Worm (Caenorhabditis elegans) whole organism, L2 larva: ENCODE results near the gene srg-13.
A peak's percentile ranks its signal among the peaks of the same experiment; 100 is the strongest.

Source experiments
- C34F6.9 ChIP-seq: fragments of 150-350 bp; optimal IDR thresholded peaks from 2 replicates; lab custom pipeline; 2014; ENCODE audit warnings: missing biosample characterization, missing genetic modification characterization
- F13H6.1 ChIP-seq: sonication (generic microtip); optimal IDR thresholded peaks from 2 replicates; lab custom pipeline; 2016; ENCODE audit warnings: missing genetic modification characterization, missing compliant biosample characterization
- R02D3.7 ChIP-seq: fragments of 150-350 bp; optimal IDR thresholded peaks from 2 replicates; lab custom pipeline; 2014; ENCODE audit warnings: missing biosample characterization, missing genetic modification characterization
- Y55F3AM.14 ChIP-seq: fragments of 200-800 bp; sonication (Bioruptor generic); optimal IDR thresholded peaks from 2 replicates; lab custom pipeline; 2018; ENCODE audit warnings: mild to moderate bottlenecking, missing genetic modification characterization, missing compliant biosample characterization
- ZK546.5 ChIP-seq: sonication (generic microtip); optimal IDR thresholded peaks from 2 replicates; lab custom pipeline; 2017; ENCODE audit warnings: missing biosample characterization, missing genetic modification characterization
- alr-1 ChIP-seq: fragments of 150-350 bp; optimal IDR thresholded peaks from 2 replicates; lab custom pipeline; 2014; ENCODE audit warnings: missing biosample characterization, missing genetic modification characterization
- aly-2 ChIP-seq: fragments of 150-350 bp; optimal IDR thresholded peaks from 2 replicates; lab custom pipeline; 2014; ENCODE audit warnings: missing biosample characterization, missing genetic modification characterization
- ama-1 ChIP-seq: fragments of 150-350 bp; optimal IDR thresholded peaks from 2 replicates; lab custom pipeline; 2018; ENCODE audit warnings: inconsistent platforms
- blmp-1 ChIP-seq: sonication (generic microtip); optimal IDR thresholded peaks from 2 replicates; lab custom pipeline; 2017; ENCODE audit warnings: missing genetic modification characterization, mild to moderate bottlenecking, missing compliant biosample characterization, antibody characterized with exemption, moderate library complexity; ENCODE audit not compliant: insufficient read depth
- ceh-16 ChIP-seq: fragments of 150-350 bp; optimal IDR thresholded peaks from 2 replicates; lab custom pipeline; 2014; ENCODE audit warnings: missing biosample characterization, missing genetic modification characterization
- ceh-82 ChIP-seq: fragments of 150-350 bp; optimal IDR thresholded peaks from 2 replicates; lab custom pipeline; 2014; ENCODE audit warnings: missing biosample characterization, missing genetic modification characterization
- crh-2 ChIP-seq: sonication (generic microtip); optimal IDR thresholded peaks from 2 replicates; lab custom pipeline; 2017; ENCODE audit warnings: missing biosample characterization, missing genetic modification characterization
- dmd-4 ChIP-seq: sonication (generic microtip); optimal IDR thresholded peaks from 2 replicates; lab custom pipeline; 2017; ENCODE audit warnings: missing biosample characterization, missing genetic modification characterization
- egl-27 ChIP-seq: sonication (generic microtip); optimal IDR thresholded peaks from 3 replicates; lab custom pipeline; 2017; ENCODE audit warnings: missing biosample characterization, missing genetic modification reagents, missing genetic modification characterization
- elt-1 ChIP-seq: fragments of 150-350 bp; optimal IDR thresholded peaks from 2 replicates; lab custom pipeline; 2014; ENCODE audit warnings: missing biosample characterization, missing genetic modification characterization
- elt-3 ChIP-seq: sonication (generic microtip); optimal IDR thresholded peaks from 2 replicates; lab custom pipeline; 2017; ENCODE audit warnings: missing biosample characterization, missing genetic modification characterization
- fos-1 ChIP-seq: fragments of 150-350 bp; optimal IDR thresholded peaks from 2 replicates; lab custom pipeline; 2014; ENCODE audit warnings: missing biosample characterization, missing genetic modification characterization
- gmeb-1 ChIP-seq: fragments of 150-350 bp; optimal IDR thresholded peaks from 2 replicates; lab custom pipeline; 2014; ENCODE audit warnings: missing biosample characterization, missing genetic modification characterization
- lin-11 ChIP-seq: fragments of 150-350 bp; sonication (generic microtip); optimal IDR thresholded peaks from 2 replicates; lab custom pipeline; 2014; ENCODE audit warnings: missing biosample characterization, missing genetic modification characterization, inconsistent platforms, mixed read lengths
- lin-13 ChIP-seq: fragments of 150-350 bp; optimal IDR thresholded peaks from 2 replicates; lab custom pipeline; 2014; ENCODE audit warnings: missing biosample characterization, missing genetic modification reagents, missing genetic modification characterization
- lin-39 ChIP-seq: fragments of 150-350 bp; optimal IDR thresholded peaks from 2 replicates; lab custom pipeline; 2014; ENCODE audit warnings: missing biosample characterization, missing genetic modification reagents, missing genetic modification characterization
- lsy-2 ChIP-seq, 2 experiments: fragments of 150-350 bp in 1 of 2; sonication (generic microtip) in 1 of 2; optimal IDR thresholded peaks; 2 replicates each; lab custom pipeline; 2014 to 2017; ENCODE audit warnings: missing biosample characterization in 2 of 2, missing genetic modification characterization in 2 of 2
- mab-5 ChIP-seq: fragments of 150-350 bp; optimal IDR thresholded peaks from 2 replicates; lab custom pipeline; 2014; ENCODE audit warnings: missing biosample characterization, missing genetic modification characterization
- mbf-1 ChIP-seq: sonication (generic microtip); optimal IDR thresholded peaks from 2 replicates; lab custom pipeline; 2017; ENCODE audit warnings: missing biosample characterization, missing genetic modification characterization
- mdl-1 ChIP-seq, 2 experiments: fragments of 150-350 bp in 1 of 2; sonication (generic microtip) in 1 of 2; optimal IDR thresholded peaks; 2 replicates each; lab custom pipeline; 2017; ENCODE audit warnings: missing biosample characterization in 2 of 2, missing genetic modification characterization in 2 of 2
- nhr-10 ChIP-seq: sonication (generic microtip); optimal IDR thresholded peaks from 2 replicates; lab custom pipeline; 2017; ENCODE audit warnings: missing biosample characterization, missing genetic modification characterization
- nhr-11 ChIP-seq: fragments of 150-350 bp; optimal IDR thresholded peaks from 2 replicates; lab custom pipeline; 2014; ENCODE audit warnings: missing biosample characterization, missing genetic modification characterization
- nhr-12 ChIP-seq: fragments of 150-350 bp; optimal IDR thresholded peaks from 2 replicates; lab custom pipeline; 2014; ENCODE audit warnings: missing biosample characterization, missing genetic modification characterization
- nhr-129 ChIP-seq: fragments of 150-350 bp; optimal IDR thresholded peaks from 2 replicates; lab custom pipeline; 2014; ENCODE audit warnings: missing biosample characterization, missing genetic modification characterization
- nhr-21 ChIP-seq: fragments of 150-350 bp; optimal IDR thresholded peaks from 2 replicates; lab custom pipeline; 2014; ENCODE audit warnings: missing biosample characterization, missing genetic modification characterization
- nhr-23 ChIP-seq: fragments of 150-350 bp; optimal IDR thresholded peaks from 2 replicates; lab custom pipeline; 2014; ENCODE audit warnings: missing biosample characterization, missing genetic modification reagents, missing genetic modification characterization
- nhr-237 ChIP-seq: fragments of 150-350 bp; optimal IDR thresholded peaks from 2 replicates; lab custom pipeline; 2014; ENCODE audit warnings: missing biosample characterization, missing genetic modification characterization
- nhr-25 ChIP-seq: fragments of 150-350 bp; sonication (generic microtip); optimal IDR thresholded peaks from 3 replicates; lab custom pipeline; 2014; ENCODE audit warnings: missing biosample characterization, missing genetic modification characterization
- nhr-6 ChIP-seq: fragments of 150-350 bp; optimal IDR thresholded peaks from 2 replicates; lab custom pipeline; 2014; ENCODE audit warnings: missing biosample characterization, missing genetic modification characterization
- nhr-77 ChIP-seq: fragments of 150-350 bp; optimal IDR thresholded peaks from 2 replicates; lab custom pipeline; 2014; ENCODE audit warnings: missing biosample characterization, missing genetic modification characterization
- peb-1 ChIP-seq: fragments of 150-350 bp; optimal IDR thresholded peaks from 2 replicates; lab custom pipeline; 2014; ENCODE audit warnings: missing biosample characterization, missing genetic modification characterization
- sem-4 ChIP-seq: fragments of 150-350 bp; optimal IDR thresholded peaks from 2 replicates; lab custom pipeline; 2014; ENCODE audit warnings: missing biosample characterization, missing genetic modification reagents, missing genetic modification characterization
- skn-1 ChIP-seq: sonication (generic microtip); optimal IDR thresholded peaks from 2 replicates; lab custom pipeline; 2017; ENCODE audit warnings: missing biosample characterization, missing genetic modification characterization
- sma-3 ChIP-seq: sonication (generic microtip); optimal IDR thresholded peaks from 2 replicates; lab custom pipeline; 2016; ENCODE audit warnings: missing genetic modification reagents, missing genetic modification characterization, missing compliant biosample characterization
- sma-9 ChIP-seq, 2 experiments: fragments of 150-350 bp in 1 of 2; sonication (generic microtip) in 1 of 2; optimal IDR thresholded peaks; 2 replicates each; lab custom pipeline; 2014 to 2016; ENCODE audit warnings: missing genetic modification characterization in 2 of 2, mild to moderate bottlenecking in 1 of 2, missing biosample characterization in 1 of 2, missing compliant biosample characterization in 1 of 2, missing genetic modification reagents in 1 of 2, moderate library complexity in 1 of 2
- snpc-4 ChIP-seq: fragments of 150-350 bp; optimal IDR thresholded peaks from 2 replicates; lab custom pipeline; 2014; ENCODE audit warnings: missing biosample characterization, missing genetic modification characterization
- unc-39 ChIP-seq: fragments of 150-350 bp; optimal IDR thresholded peaks from 2 replicates; lab custom pipeline; 2014; ENCODE audit warnings: missing biosample characterization, missing genetic modification characterization
- unc-55 ChIP-seq: fragments of 150-350 bp; sonication (generic microtip); optimal IDR thresholded peaks from 3 replicates; lab custom pipeline; 2014; ENCODE audit warnings: missing biosample characterization, missing genetic modification reagents, missing genetic modification characterization
- unc-62 ChIP-seq: fragments of 150-350 bp; optimal IDR thresholded peaks from 2 replicates; lab custom pipeline; 2014; ENCODE audit warnings: missing biosample characterization, missing genetic modification reagents, missing genetic modification characterization
- zag-1 ChIP-seq: fragments of 150-350 bp; optimal IDR thresholded peaks from 2 replicates; lab custom pipeline; 2014; ENCODE audit warnings: missing biosample characterization, missing genetic modification characterization
- ztf-1 ChIP-seq: fragments of 200-800 bp; sonication (Bioruptor generic); conservative IDR thresholded peaks from 2 replicates; pipeline ENCODE4 v1.3.6; 2022; ENCODE audit warnings: missing genetic modification characterization, missing compliant biosample characterization
- ztf-11 ChIP-seq: sonication (generic microtip); optimal IDR thresholded peaks from 2 replicates; lab custom pipeline; 2017; ENCODE audit warnings: missing biosample characterization, missing genetic modification characterization
- ztf-4 ChIP-seq: fragments of 150-350 bp; optimal IDR thresholded peaks from 2 replicates; lab custom pipeline; 2014; ENCODE audit warnings: missing biosample characterization, missing genetic modification characterization

Gene srg-13

DNA sequence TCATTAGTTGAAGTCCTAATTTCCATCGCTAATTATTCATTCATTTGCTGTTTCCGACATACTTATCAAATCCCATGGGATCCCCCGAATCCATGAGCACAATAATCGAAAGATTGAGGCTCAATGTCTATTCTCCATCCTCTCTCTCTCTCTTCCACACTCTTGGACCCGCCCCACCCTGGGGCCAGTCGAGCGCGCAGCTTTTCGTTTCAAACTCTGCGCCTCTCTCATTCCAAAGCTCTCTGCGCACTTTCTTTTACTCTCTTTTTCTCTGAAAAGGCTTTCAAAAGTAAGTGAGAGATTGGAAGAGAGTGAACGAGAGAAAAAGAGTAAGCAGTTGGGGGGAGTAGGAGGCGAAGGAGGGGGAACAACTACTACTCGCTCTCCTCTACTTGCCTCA lies 49.7 kb downstream of the srg-13 start, which contains the start of gene acy-1:
acy-1 (plus strand) TSS at position 346 of the 400 bp plus-strand sequence.
- TF ChIP-seq mdl-1 (tag; optimal IDR thresholded peaks at IDR 0.05; lab: Kevin White, UChicago) = peak in 1 of 2 experiments; percentile 34
- no peak for TF ChIP-seq nhr-25 (tag; lab: Kevin White, UChicago)
- TF ChIP-seq nhr-77 = no peak
- TF ChIP-seq ZK546.5 (tag; lab: Kevin White, UChicago) = no peak
- no peak for TF ChIP-seq nhr-12 (tag; lab: Kevin White, UChicago)
- TF ChIP-seq ceh-16 = no peak
- TF ChIP-seq elt-1 = no peak
- peak; percentile 45 for TF ChIP-seq nhr-6 (tag; lab: Kevin White, UChicago)
- TF ChIP-seq F13H6.1 (tag; lab: Kevin White, UChicago) = peak; percentile 89
- peak; percentile 67 for TF ChIP-seq sma-9 (GFP tag; optimal IDR thresholded peaks at IDR 0.05; lab: Kevin White, UChicago)
- TF ChIP-seq sma-9 (tag; optimal IDR thresholded peaks at IDR 0.05; lab: Kevin White, UChicago) = no peak
- no peak for TF ChIP-seq unc-62
- no peak for TF ChIP-seq peb-1 (tag; lab: Kevin White, UChicago)
- no peak for TF ChIP-seq R02D3.7 (tag; lab: Kevin White, UChicago)
- no peak for TF ChIP-seq aly-2
- peak; percentile 47 for TF ChIP-seq egl-27 (tag; lab: Kevin White, UChicago)
- TF ChIP-seq nhr-129 (tag; lab: Kevin White, UChicago) = peak; percentile 84
- TF ChIP-seq ztf-4 (tag; lab: Kevin White, UChicago) = peak; percentile 56
- peak; percentile 81 for TF ChIP-seq sem-4 (tag; lab: Kevin White, UChicago)
- TF ChIP-seq zag-1 (tag; lab: Kevin White, UChicago) = peak; percentile 77
- no peak for TF ChIP-seq alr-1 (tag; lab: Kevin White, UChicago)
- TF ChIP-seq lin-13 (GFP tag; lab: Kevin White, UChicago) = peak; percentile 81
- TF ChIP-seq sma-3 = no peak
- no peak for TF ChIP-seq unc-39 (tag; lab: Kevin White, UChicago)
- peak; percentile 88 for TF ChIP-seq mab-5 (tag; lab: Kevin White, UChicago)
- peak; percentile 67 for TF ChIP-seq lin-11 (tag; lab: Kevin White, UChicago)
- TF ChIP-seq mbf-1 (tag; lab: Kevin White, UChicago) = no peak
- TF ChIP-seq ztf-11 = no peak
- no peak for TF ChIP-seq nhr-21 (tag; lab: Kevin White, UChicago)
- TF ChIP-seq crh-2 (tag; lab: Kevin White, UChicago) = peak; percentile 79
- no peak for TF ChIP-seq dmd-4 (tag; lab: Kevin White, UChicago)
- peak; percentile 17 for TF ChIP-seq gmeb-1 (tag; lab: Kevin White, UChicago)
- peak; percentile 64 to 87 for TF ChIP-seq lsy-2 (tag; optimal IDR thresholded peaks at IDR 0.05; lab: Kevin White, UChicago)
- no peak for TF ChIP-seq ceh-82 (tag; lab: Kevin White, UChicago)
- TF ChIP-seq ztf-1 (GFP tag; lab: Robert Waterston, UW) = no peak
- TF ChIP-seq unc-55 (GFP tag; lab: Kevin White, UChicago) = peak; percentile 95
- peak; percentile 27 for TF ChIP-seq Y55F3AM.14 (GFP tag; lab: Kevin White, UChicago)
- TF ChIP-seq snpc-4 (tag; lab: Kevin White, UChicago) = no peak
- TF ChIP-seq blmp-1 (tag; lab: Kevin White, UChicago) = no peak
- TF ChIP-seq nhr-10 (tag; lab: Kevin White, UChicago) = no peak
- TF ChIP-seq nhr-23 (tag; lab: Kevin White, UChicago) = no peak
- peak; percentile 95 for TF ChIP-seq C34F6.9
- no peak for TF ChIP-seq lin-39 (tag; lab: Kevin White, UChicago)
- TF ChIP-seq fos-1 (tag; lab: Kevin White, UChicago) = peak; percentile 57
- no peak for TF ChIP-seq elt-3 (tag; lab: Kevin White, UChicago)
- no peak for TF ChIP-seq nhr-237 (tag; lab: Kevin White, UChicago)
- no peak for TF ChIP-seq ama-1 (lab: Kevin White, UChicago)
- TF ChIP-seq skn-1 (tag; lab: Kevin White, UChicago) = no peak
- no peak for TF ChIP-seq nhr-11 (tag; lab: Kevin White, UChicago)
